Worm (Caenorhabditis elegans) whole organism, L4/young adult: ENCODE results near the gene age-1.

Source experiments
- W03F9.2 ChIP-seq: fragments of 150-350 bp; optimal IDR thresholded peaks from 2 replicates; lab custom pipeline; 2014; ENCODE audit warnings: missing biosample characterization, missing genetic modification characterization
- him-1 ChIP-seq: sonication (generic microtip); optimal IDR thresholded peaks from 2 replicates; lab custom pipeline; 2016; ENCODE audit warnings: missing genotype, missing genetic modification reagents, missing genetic modification characterization, missing compliant biosample characterization

DNA sequence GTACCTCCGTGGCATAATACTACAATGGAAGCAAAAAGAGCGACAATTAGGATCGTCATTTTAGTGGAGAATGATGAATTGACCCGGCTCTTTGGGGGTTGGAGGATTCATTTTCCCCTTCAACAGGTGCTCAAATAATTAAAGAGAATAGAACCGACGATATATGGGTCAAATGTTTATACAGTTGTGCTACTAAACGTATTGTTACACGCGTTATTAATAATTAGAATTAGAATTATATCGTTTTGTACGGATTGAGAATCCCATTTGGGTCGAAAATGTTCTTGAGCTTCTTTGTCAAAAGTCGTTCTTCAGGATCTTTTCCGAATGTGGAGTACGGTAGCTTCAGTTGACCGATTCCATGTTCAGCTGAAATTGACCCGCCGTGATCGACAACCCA, 11.9 kb upstream of the age-1 start, which contains the start of gene Y62F5A.9:
- TF ChIP-seq him-1 (tag; lab: Kevin White, UChicago) = no peak
- no peak for TF ChIP-seq W03F9.2 (tag; lab: Kevin White, UChicago)
